Fruit fly (Drosophila melanogaster) whole organism, embryonic: ENCODE results near the gene CG1889.

Experiments
- B-H1 ChIP-seq: fragments of 200-800 bp; sonication (Bioruptor generic); IDR thresholded peaks from 3 replicates; pipeline ENCODE4 v1.3.6; 2022; ENCODE audit warnings: missing biosample characterization, missing genetic modification characterization
- Blimp-1 ChIP-seq: fragments of 200-800 bp; sonication (Bioruptor generic); optimal IDR thresholded peaks from 3 replicates; lab custom pipeline; 2018; ENCODE audit warnings: missing biosample characterization, missing genetic modification characterization, mild to moderate bottlenecking, moderate library complexity, missing genetic modification reagents
- CG11504 ChIP-seq: fragments of 200-800 bp; sonication (Bioruptor generic); optimal IDR thresholded peaks from 3 replicates; lab custom pipeline; 2019; ENCODE audit warnings: missing biosample characterization, mild to moderate bottlenecking, missing genetic modification characterization, moderate library complexity
- CG13894 ChIP-seq: fragments of 200-800 bp; sonication (Bioruptor generic); optimal IDR thresholded peaks from 3 replicates; lab custom pipeline; 2018; ENCODE audit warnings: missing biosample characterization, mild to moderate bottlenecking, missing genetic modification characterization, moderate library complexity
- CG14050 ChIP-seq: fragments of 200-800 bp; sonication (Bioruptor generic); IDR thresholded peaks from 3 replicates; pipeline ENCODE4 v1.3.6; 2022; ENCODE audit warnings: missing biosample characterization, missing genetic modification characterization
- CG15514 ChIP-seq: fragments of 200-800 bp; sonication (Bioruptor generic); optimal IDR thresholded peaks from 3 replicates; lab custom pipeline; 2017; ENCODE audit warnings: missing biosample characterization, missing genetic modification characterization, mild to moderate bottlenecking, moderate library complexity, missing genetic modification reagents
- CG17359 ChIP-seq: fragments of 200-800 bp; sonication (Bioruptor generic); optimal IDR thresholded peaks from 3 replicates; lab custom pipeline; 2018; ENCODE audit warnings: missing biosample characterization, mild to moderate bottlenecking, missing genetic modification characterization, moderate library complexity
- CG17612 ChIP-seq: fragments of 200-800 bp; sonication (Bioruptor generic); IDR thresholded peaks from 2 replicates; pipeline ENCODE4 v1.3.6; 2022; ENCODE audit warnings: missing biosample characterization, missing genetic modification characterization
- CG17829 ChIP-seq: fragments of 200-800 bp; optimal IDR thresholded peaks from 2 replicates; lab custom pipeline; 2019; ENCODE audit warnings: missing biosample characterization, mild to moderate bottlenecking, missing genetic modification characterization, moderate library complexity
- CG2875 ChIP-seq: fragments of 200-800 bp; sonication (Bioruptor generic); optimal IDR thresholded peaks from 2 replicates; lab custom pipeline; 2017; ENCODE audit warnings: missing biosample characterization, mild to moderate bottlenecking, missing genetic modification characterization, missing genetic modification reagents
- CG34422 ChIP-seq: fragments of 200-800 bp; sonication (Bioruptor generic); IDR thresholded peaks from 3 replicates; pipeline ENCODE4 v1.3.6; 2022; ENCODE audit warnings: missing biosample characterization, missing genetic modification characterization
- CG4854 ChIP-seq: fragments of 200-800 bp; sonication (Bioruptor generic); optimal IDR thresholded peaks from 2 replicates; lab custom pipeline; 2016; ENCODE audit warnings: missing biosample characterization, missing genetic modification characterization, inconsistent platforms
- CG7745 ChIP-seq: fragments of 200-800 bp; sonication (Bioruptor generic); optimal IDR thresholded peaks from 2 replicates; lab custom pipeline; 2018; ENCODE audit warnings: missing biosample characterization, mild to moderate bottlenecking, missing genetic modification characterization, moderate library complexity
- CG7786 ChIP-seq: fragments of 200-800 bp; sonication (Bioruptor generic); optimal IDR thresholded peaks from 2 replicates; lab custom pipeline; 2016; ENCODE audit warnings: missing biosample characterization, missing genetic modification characterization
- CG8359 ChIP-seq: fragments of 200-800 bp; sonication (Bioruptor generic); optimal IDR thresholded peaks from 2 replicates; lab custom pipeline; 2017; ENCODE audit warnings: missing biosample characterization, mild to moderate bottlenecking, missing genetic modification characterization, borderline replicate concordance
- CG9215 ChIP-seq: fragments of 200-800 bp; sonication (Bioruptor generic); IDR thresholded peaks from 2 replicates; pipeline ENCODE4 v1.3.6; 2022; ENCODE audit warnings: missing biosample characterization, missing genetic modification characterization
- CG9932 ChIP-seq: fragments of 200-800 bp; sonication (Bioruptor generic); IDR thresholded peaks from 2 replicates; pipeline ENCODE4 v1.3.6; 2022; ENCODE audit warnings: missing biosample characterization, missing genetic modification characterization
- D19B ChIP-seq: fragments of 200-800 bp; sonication (Bioruptor generic); optimal IDR thresholded peaks from 2 replicates; lab custom pipeline; 2017; ENCODE audit warnings: missing biosample characterization, mild to moderate bottlenecking, missing genetic modification characterization
- Deaf1 ChIP-seq: fragments of 200-800 bp; optimal IDR thresholded peaks from 3 replicates; lab custom pipeline; 2019; ENCODE audit warnings: missing biosample characterization, mild to moderate bottlenecking, missing genetic modification characterization, moderate library complexity
- Drgx ChIP-seq: fragments of 200-800 bp; sonication (Bioruptor generic); IDR thresholded peaks from 2 replicates; pipeline ENCODE4 v1.3.6; 2022; ENCODE audit warnings: missing biosample characterization, missing genetic modification characterization
- GATAe ChIP-seq: fragments of 200-800 bp; sonication (Bioruptor generic); conservative IDR thresholded peaks from 2 replicates; pipeline ENCODE4 v1.3.6; 2022; ENCODE audit warnings: missing biosample characterization, missing genetic modification characterization
- Hmr ChIP-seq: fragments of 200-800 bp; sonication (Bioruptor generic); optimal IDR thresholded peaks from 3 replicates; lab custom pipeline; 2017; ENCODE audit warnings: mild to moderate bottlenecking, missing biosample characterization, missing genetic modification reagents, missing genetic modification characterization
- Lim3 ChIP-seq: fragments of 200-800 bp; sonication (Bioruptor generic); IDR thresholded peaks from 2 replicates; pipeline ENCODE4 v1.3.6; 2022; ENCODE audit warnings: missing biosample characterization, missing genetic modification characterization
- Med ChIP-seq: fragments of 200-800 bp; sonication (Bioruptor generic); peaks from one replicate; lab custom pipeline; 2016; ENCODE audit warnings: missing biosample characterization, missing genetic modification characterization, mild to moderate bottlenecking, inconsistent platforms, moderate library complexity
- Mrtf ChIP-seq: fragments of 200-800 bp; sonication (Bioruptor generic); IDR thresholded peaks from 3 replicates; pipeline ENCODE4 v1.3.6; 2022; ENCODE audit warnings: missing biosample characterization, missing genetic modification characterization
- Pdp1 ChIP-seq, 2 experiments: fragments of 200-800 bp; sonication (Bioruptor generic); optimal IDR thresholded peaks; 3 replicates each; lab custom pipeline; 2016; ENCODE audit warnings: missing biosample characterization in 2 of 2, missing genetic modification characterization in 2 of 2, mild to moderate bottlenecking in 1 of 2, moderate library complexity in 1 of 2
- Sox102F ChIP-seq: fragments of 200-800 bp; sonication (Bioruptor generic); optimal IDR thresholded peaks from 2 replicates; lab custom pipeline; 2018; ENCODE audit warnings: missing biosample characterization, mild to moderate bottlenecking, missing genetic modification characterization, moderate library complexity
- Trl ChIP-seq, 3 experiments: fragments of >200 bp in 2 of 3; fragments of 200-800 bp in 1 of 3; sonication (Bioruptor generic) in 1 of 3; optimal IDR thresholded peaks; 2 replicates in 1 of 3; 3 replicates in 2 of 3; lab custom pipeline; 2016 to 2017; ENCODE audit warnings: missing biosample characterization in 1 of 3, missing genetic modification characterization in 1 of 3
- Vsx1 ChIP-seq: fragments of 200-800 bp; sonication (Bioruptor generic); optimal IDR thresholded peaks from 2 replicates; lab custom pipeline; 2017; ENCODE audit warnings: missing biosample characterization, mild to moderate bottlenecking, missing genetic modification characterization, missing genetic modification reagents
- amos ChIP-seq: fragments of 200-800 bp; sonication (Bioruptor generic); IDR thresholded peaks from 2 replicates; pipeline ENCODE4 v1.3.6; 2022; ENCODE audit warnings: missing biosample characterization, missing genetic modification characterization; ENCODE audit not compliant: partially characterized antibody
- bcd ChIP-seq: fragments of 200-800 bp; sonication (Bioruptor generic); optimal IDR thresholded peaks from 2 replicates; lab custom pipeline; 2017; ENCODE audit warnings: missing biosample characterization, mild to moderate bottlenecking, missing genetic modification characterization
- bsh ChIP-seq, 2 experiments: fragments of 200-800 bp; sonication (Bioruptor generic); optimal IDR thresholded peaks; 2 replicates each; lab custom pipeline; 2017 to 2018; ENCODE audit warnings: mild to moderate bottlenecking in 2 of 2, missing biosample characterization in 2 of 2, missing genetic modification characterization in 2 of 2, moderate library complexity in 1 of 2
- chif ChIP-seq, 2 experiments: fragments of 200-800 bp; sonication (Bioruptor generic); optimal IDR thresholded peaks; 3 replicates each; lab custom pipeline; 2016; ENCODE audit warnings: missing biosample characterization in 2 of 2, missing genetic modification characterization in 2 of 2
- chinmo ChIP-seq: fragments of 200-800 bp; sonication (Bioruptor generic); IDR thresholded peaks from 4 replicates; pipeline ENCODE4 v1.3.6; 2022; ENCODE audit warnings: missing biosample characterization, missing genetic modification characterization; ENCODE audit not compliant: partially characterized antibody
- ci ChIP-seq: fragments of 200-800 bp; sonication (Bioruptor generic); IDR thresholded peaks from 3 replicates; pipeline ENCODE4 v1.3.6; 2022; ENCODE audit warnings: missing biosample characterization, missing genetic modification characterization
- crol ChIP-seq: fragments of 200-800 bp; sonication (Bioruptor generic); IDR thresholded peaks from 2 replicates; pipeline ENCODE4 v1.3.6; 2022; ENCODE audit warnings: missing biosample characterization, missing genetic modification characterization
- da ChIP-seq: fragments of 200-800 bp; sonication (Bioruptor generic); optimal IDR thresholded peaks from 2 replicates; lab custom pipeline; 2016; ENCODE audit warnings: missing biosample characterization, missing genetic modification characterization
- dmrt99B ChIP-seq: fragments of 200-800 bp; sonication (Bioruptor generic); optimal IDR thresholded peaks from 2 replicates; lab custom pipeline; 2018; ENCODE audit warnings: missing biosample characterization, mild to moderate bottlenecking, missing genetic modification characterization, moderate library complexity
- dpn ChIP-seq, 2 experiments: fragments of 200-800 bp; sonication (Bioruptor generic); optimal IDR thresholded peaks; 3 replicates each; lab custom pipeline; 2016; ENCODE audit warnings: missing biosample characterization in 2 of 2, missing genetic modification characterization in 2 of 2
- fu2 ChIP-seq: fragments of 200-800 bp; sonication (Bioruptor generic); optimal IDR thresholded peaks from 2 replicates; lab custom pipeline; 2016; ENCODE audit warnings: missing biosample characterization, missing genetic modification characterization
- gem ChIP-seq: fragments of 200-800 bp; sonication (Bioruptor generic); optimal IDR thresholded peaks from 2 replicates; lab custom pipeline; 2019; ENCODE audit warnings: missing biosample characterization, mild to moderate bottlenecking, missing genetic modification characterization, moderate library complexity
- grn ChIP-seq: fragments of 200-800 bp; sonication (Bioruptor generic); optimal IDR thresholded peaks from 3 replicates; lab custom pipeline; 2017; ENCODE audit warnings: missing biosample characterization, missing genetic modification characterization
- mam ChIP-seq: fragments of 200-800 bp; sonication (Bioruptor generic); optimal IDR thresholded peaks from 3 replicates; lab custom pipeline; 2016; ENCODE audit warnings: missing biosample characterization, missing genetic modification characterization
- nom ChIP-seq: fragments of 200-800 bp; sonication (Bioruptor generic); optimal IDR thresholded peaks from 2 replicates; lab custom pipeline; 2017; ENCODE audit warnings: missing biosample characterization, missing genetic modification characterization, mild to moderate bottlenecking, moderate library complexity, missing genetic modification reagents
- run ChIP-seq: fragments of 200-800 bp; sonication (Bioruptor generic); optimal IDR thresholded peaks from 3 replicates; lab custom pipeline; 2018; ENCODE audit warnings: missing biosample characterization, mild to moderate bottlenecking, missing genetic modification characterization
- sens ChIP-seq: fragments of 200-800 bp; sonication (Bioruptor generic); peaks from one replicate; lab custom pipeline; 2016; ENCODE audit warnings: missing biosample characterization, missing genetic modification characterization
- sug ChIP-seq: fragments of 200-800 bp; optimal IDR thresholded peaks from 2 replicates; lab custom pipeline; 2019; ENCODE audit warnings: missing biosample characterization, mild to moderate bottlenecking, missing genetic modification characterization, moderate library complexity
- wek ChIP-seq: fragments of 200-800 bp; sonication (Bioruptor generic); optimal IDR thresholded peaks from 3 replicates; lab custom pipeline; 2018; ENCODE audit warnings: missing biosample characterization, mild to moderate bottlenecking, missing genetic modification characterization, moderate library complexity

The CG1889 gene

DNA sequence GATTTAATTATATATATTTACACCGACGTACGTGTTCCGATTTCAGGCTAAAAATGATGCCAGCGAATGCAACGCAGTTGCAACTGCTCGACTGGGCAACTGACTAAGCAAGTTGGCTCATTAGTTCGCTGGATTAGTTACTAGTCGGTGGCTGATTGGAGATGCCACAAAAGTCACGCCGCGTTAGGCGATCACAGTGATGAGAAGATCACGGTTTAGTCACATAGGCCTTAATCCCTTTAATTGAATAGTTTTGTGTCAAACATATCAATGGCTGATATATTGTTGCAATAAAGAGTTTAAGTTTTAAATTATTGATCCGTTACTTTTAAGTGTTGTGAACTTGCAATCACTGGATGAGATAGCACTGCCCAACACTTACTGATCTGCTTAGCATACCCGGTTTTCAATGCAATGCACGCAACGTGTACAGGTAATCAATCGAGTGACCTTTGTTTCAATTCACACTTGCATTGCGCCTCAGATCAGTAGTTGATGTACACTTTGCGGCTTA lies at the start of gene CG1889, which contains the start of gene CG1791:
TSS of gene CG1889 (plus strand) at position 464 of the 514 bp plus-strand sequence.
TSS of gene CG1791 (minus strand) at position 101 of the 514 bp plus-strand sequence.
- TF ChIP-seq B-H1 (no peak), fu2 (no peak), CG14050 (no peak), dpn (GFP tag; optimal IDR thresholded peaks at IDR 0.05; lab: Kevin White, UChicago) (no peak), dmrt99B (tag; lab: Kevin White, UChicago) (no peak), Lim3 (GFP tag; lab: Robert Waterston, UW) (no peak), grn (GFP tag; lab: Kevin White, UChicago) (no peak), amos (GFP tag; lab: Robert Waterston, UW) (no peak), da (GFP tag; lab: Kevin White, UChicago) (no peak), bcd (GFP tag; lab: Kevin White, UChicago) (no peak), mam (GFP tag; lab: Kevin White, UChicago) (no peak), GATAe (GFP tag; lab: Robert Waterston, UW) (no peak), CG4854 (GFP tag; lab: Kevin White, UChicago) (no peak), wek (GFP tag; lab: Kevin White, UChicago) (no peak), Mrtf (no peak), CG9215 (GFP tag; lab: Robert Waterston, UW) (no peak), nom (GFP tag; lab: Kevin White, UChicago) (no peak), Hmr (GFP tag; lab: Kevin White, UChicago) (no peak), crol (GFP tag; lab: Robert Waterston, UW) (no peak), Vsx1 (no peak)
- TF ChIP-seq, all 482 proteins: peak for 0

DNA sequence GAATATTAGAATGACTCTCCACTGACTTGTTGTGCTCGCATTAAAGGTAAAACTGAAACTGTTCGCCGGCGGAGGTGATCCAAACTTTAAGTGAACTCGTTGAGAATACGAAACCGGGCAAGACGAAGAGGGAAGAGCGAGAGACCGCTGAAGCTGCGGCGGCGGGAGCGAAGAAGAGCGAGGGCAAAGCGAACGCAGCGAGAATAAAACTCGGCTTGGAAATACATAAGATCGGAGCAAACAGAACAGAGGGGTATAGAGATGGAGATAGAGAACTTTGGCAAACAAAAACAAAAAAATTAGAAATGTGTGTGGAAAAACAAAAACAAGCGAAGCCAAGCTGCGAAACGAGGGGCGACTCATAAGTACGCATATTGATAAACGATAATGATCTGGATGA lies 34.2 kb upstream of the CG1889 start, which contains the start of gene Idgf4:
TSS of gene Idgf4 (minus strand) at position 67 of the 400 bp plus-strand sequence.
- peak; percentile 19 for TF ChIP-seq Blimp-1 (GFP tag; lab: Kevin White, UChicago)
- TF ChIP-seq CG9932 (GFP tag; lab: Robert Waterston, UW): peak; percentile 27
- 0 out of 3 replicates have a peak, but pooled peaks have one; percentile 26 for TF ChIP-seq ci (GFP tag; lab: Robert Waterston, UW)
- TF ChIP-seq run (tag; lab: Kevin White, UChicago): no peak
- TF ChIP-seq CG7745 (tag; lab: Kevin White, UChicago): peak; percentile 41
- peak; percentile 63 for TF ChIP-seq CG17829
- TF ChIP-seq bsh (GFP tag; optimal IDR thresholded peaks at IDR 0.05; lab: Kevin White, UChicago): peak in 1 of 2 experiments; percentile 41
- peak; percentile 9 for TF ChIP-seq CG15514
- peak; percentile 26 for TF ChIP-seq gem (tag; lab: Kevin White, UChicago)
- TF ChIP-seq Med: peak; percentile 83
- TF ChIP-seq sens (GFP tag; lab: Kevin White, UChicago): peak; percentile 72
- peak; percentile 9 for TF ChIP-seq Sox102F
- TF ChIP-seq crol (GFP tag; lab: Robert Waterston, UW): peak; percentile 83
- TF ChIP-seq CG17612 (GFP tag; lab: Robert Waterston, UW): no peak
- TF ChIP-seq D19B (GFP tag; lab: Kevin White, UChicago): no peak
- peak in 1 of 2 experiments; percentile 40 for TF ChIP-seq Pdp1 (GFP tag; optimal IDR thresholded peaks at IDR 0.05; lab: Kevin White, UChicago)
- TF ChIP-seq sug (tag; lab: Kevin White, UChicago): peak; percentile 51
- TF ChIP-seq CG2875 (GFP tag; lab: Kevin White, UChicago): peak; percentile 18
- TF ChIP-seq CG11504 (tag; lab: Kevin White, UChicago): peak; percentile 2
- peak; percentile 41; the same call in 1 of the 2 replicates for TF ChIP-seq Drgx (GFP tag; lab: Robert Waterston, UW)
- TF ChIP-seq CG34422 (GFP tag; lab: Robert Waterston, UW): peak; percentile 16; the same call in 1 of the 3 replicates
- 0 out of 4 replicates have a peak, but pooled peaks have one; percentile 40 for TF ChIP-seq chinmo (GFP tag; lab: Robert Waterston, UW)
- no peak for TF ChIP-seq CG7786
- peak; percentile 16 for TF ChIP-seq grn (GFP tag; lab: Kevin White, UChicago)
- peak; percentile 16 for TF ChIP-seq Deaf1 (tag; lab: Kevin White, UChicago)
- TF ChIP-seq CG13894 (tag; lab: Kevin White, UChicago): peak; percentile 22
- peak in 1 of 2 experiments; percentile 4 for TF ChIP-seq chif (GFP tag; optimal IDR thresholded peaks at IDR 0.05; lab: Kevin White, UChicago)
- peak; percentile 14 for TF ChIP-seq CG17359
- TF ChIP-seq CG8359 (GFP tag; lab: Kevin White, UChicago): no peak
- peak; percentile 12 to 45 for TF ChIP-seq Trl (optimal IDR thresholded peaks at IDR 0.05; lab: Kevin White, UChicago)
- peak; percentile 38 for TF ChIP-seq Trl (GFP tag; optimal IDR thresholded peaks at IDR 0.05; lab: Kevin White, UChicago)
